Worm (Caenorhabditis elegans) whole organism, L4 larva: ENCODE data around the gene T11F9.14.

Source experiments
- F10B5.3 ChIP-seq: sonication (generic microtip); optimal IDR thresholded peaks from 2 replicates; lab custom pipeline; 2016; ENCODE audit warnings: mild to moderate bottlenecking, missing genetic modification characterization, missing compliant biosample characterization
- sdz-12 ChIP-seq: fragments of 200-800 bp; sonication (Bioruptor generic); optimal IDR thresholded peaks from 2 replicates; lab custom pipeline; 2018; ENCODE audit warnings: mild to moderate bottlenecking, missing genetic modification characterization, missing compliant biosample characterization

DNA sequence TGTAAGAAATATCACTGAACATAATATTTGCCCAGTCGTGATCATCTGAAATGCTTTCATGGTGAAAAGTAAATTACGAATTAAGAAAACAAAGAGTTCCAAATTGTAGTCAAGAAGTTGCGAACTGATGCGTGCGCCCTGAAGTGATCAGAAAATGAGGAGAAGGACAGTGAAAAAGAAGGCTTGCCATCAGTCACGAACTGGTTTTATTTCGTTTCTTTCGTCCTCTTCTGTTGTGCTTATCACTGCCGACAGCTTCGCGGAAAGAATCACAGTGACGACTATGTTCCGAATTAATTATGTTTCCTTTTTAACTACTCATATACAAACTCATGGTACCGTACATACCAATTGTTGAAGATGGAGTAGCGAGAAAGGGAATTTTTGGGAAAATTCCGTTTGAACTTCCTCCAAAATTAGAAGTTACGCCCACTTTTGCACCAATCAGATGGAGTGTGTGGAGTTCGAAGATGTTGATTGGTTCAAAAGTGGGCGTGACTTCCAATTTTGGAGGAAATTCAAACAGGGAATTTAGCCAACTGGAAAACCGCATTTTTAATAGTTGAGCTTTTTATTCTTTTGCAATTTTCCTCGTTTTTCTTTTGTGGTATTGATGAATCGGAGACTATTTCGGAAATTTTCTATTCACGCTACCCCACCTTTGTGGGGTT is 22.6 kb upstream of the T11F9.14 start, which contains the start of gene C55A6.12:
- TF ChIP-seq sdz-12 (GFP tag; lab: Kevin White, UChicago) (no peak), F10B5.3 (tag; lab: Kevin White, UChicago) (no peak)
